Fruit fly (Drosophila melanogaster): ENCODE data around the gene vn.

DNA sequence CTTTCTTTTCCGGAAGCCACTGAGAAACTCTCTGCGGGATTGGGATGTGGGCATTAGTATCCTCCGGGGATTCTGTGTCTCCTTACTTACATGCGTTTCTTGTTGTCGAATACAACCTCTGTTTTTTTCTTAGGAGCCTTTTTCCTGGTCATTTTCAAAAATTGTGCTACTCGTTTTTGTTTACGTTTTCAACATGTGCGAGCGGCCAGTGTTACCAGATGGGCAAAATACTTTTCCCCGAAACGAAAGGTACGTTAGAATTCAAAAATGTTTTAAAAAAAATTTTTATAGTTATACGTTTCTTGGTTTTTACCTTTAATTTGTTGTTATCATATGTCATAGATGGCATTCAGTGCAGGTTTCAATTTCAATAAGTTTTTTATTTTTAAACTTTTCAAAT is 68.3 kb downstream of the vn start, which contains the start of gene vito:
- no peak for TF ChIP-seq cic (GFP tag; optimal IDR thresholded peaks at IDR 0.05)
- peak; percentile 17 for TF ChIP-seq bab1 (GFP tag; optimal IDR thresholded peaks at IDR 0.05)
- no peak for TF ChIP-seq CG11617 (GFP tag; optimal IDR thresholded peaks at IDR 0.05)
